Worm (Caenorhabditis elegans): Measurements from ENCODE around the gene C27F2.6.

Gene C27F2.6

DNA sequence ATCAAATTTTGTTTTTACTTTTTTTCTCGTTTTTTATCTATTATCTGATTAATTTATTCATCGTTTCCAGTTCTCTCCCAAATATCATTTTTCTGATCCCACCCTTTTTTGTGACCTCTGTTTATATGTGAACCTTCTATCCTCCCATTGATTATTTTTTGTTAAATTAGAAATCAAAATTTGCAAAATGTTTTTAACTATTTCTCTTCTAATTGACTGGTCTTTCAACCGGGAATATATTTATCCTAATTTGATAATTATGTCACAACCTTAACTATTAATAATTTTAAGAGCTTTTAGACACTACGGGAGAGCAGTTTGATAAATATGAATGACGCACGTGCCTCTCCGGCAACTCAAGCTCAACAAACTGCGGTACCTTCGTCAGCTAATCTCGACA, 36.1 kb downstream of the C27F2.6 start, which contains the start of gene ntl-9:
TSS of gene ntl-9 (plus strand) at position 301 of the 400 bp plus-strand sequence.
- no peak for TF ChIP-seq T20F7.1 (GFP tag; optimal IDR thresholded peaks at IDR 0.05)
- no peak for TF ChIP-seq mxl-2 (GFP tag; conservative IDR thresholded peaks at IDR 0.05)
- no peak for TF ChIP-seq lin-38 (GFP tag; IDR thresholded peaks at IDR 0.05)
- TF ChIP-seq duxl-1 (tag; optimal IDR thresholded peaks at IDR 0.05; ENCODE audit: poor library complexity): no peak
- TF ChIP-seq aly-2 (tag; optimal IDR thresholded peaks at IDR 0.05): no peak
- no peak for TF ChIP-seq nhr-102 (tag; optimal IDR thresholded peaks at IDR 0.05)
- TF ChIP-seq unc-130 (GFP tag; optimal IDR thresholded peaks at IDR 0.05): no peak
- TF ChIP-seq pqm-1 (tag; optimal IDR thresholded peaks at IDR 0.05): no peak
- no peak for TF ChIP-seq zip-11 (GFP tag; IDR thresholded peaks at IDR 0.05)
- no peak for TF ChIP-seq zfp-2 (tag; optimal IDR thresholded peaks at IDR 0.05)
- no peak for TF ChIP-seq hmg-1.1 (GFP tag; IDR thresholded peaks at IDR 0.05)
- TF ChIP-seq nhr-76 (tag; optimal IDR thresholded peaks at IDR 0.05): no peak
- no peak for TF ChIP-seq sdz-12 (GFP tag; optimal IDR thresholded peaks at IDR 0.05)
- TF ChIP-seq ama-1 (optimal IDR thresholded peaks at IDR 0.05): no peak
- TF ChIP-seq jun-1 (tag; optimal IDR thresholded peaks at IDR 0.05): no peak
- no peak for TF ChIP-seq nhr-6 (tag; optimal IDR thresholded peaks at IDR 0.05)
- TF ChIP-seq snpc-1.2 (GFP tag; IDR thresholded peaks at IDR 0.05): no peak
- TF ChIP-seq daf-16 (GFP tag; optimal IDR thresholded peaks at IDR 0.05): no peak
- TF ChIP-seq daf-16 (tag; optimal IDR thresholded peaks at IDR 0.05): no peak

ce11 chrIII:4939267-4939666, 41.0 kb downstream of the C27F2.6 start, which contains the start of gene rpb-2:
Gene rpb-2 (plus strand): TSS chrIII:4939567.
- TF ChIP-seq snpc-4 (tag; optimal IDR thresholded peaks at IDR 0.05) (no peak), nhr-77 (tag; optimal IDR thresholded peaks at IDR 0.05) (no peak), unc-130 (GFP tag; optimal IDR thresholded peaks at IDR 0.05) (no peak), Y5F2A.4 (GFP tag; optimal IDR thresholded peaks at IDR 0.05) (no peak)

DNA sequence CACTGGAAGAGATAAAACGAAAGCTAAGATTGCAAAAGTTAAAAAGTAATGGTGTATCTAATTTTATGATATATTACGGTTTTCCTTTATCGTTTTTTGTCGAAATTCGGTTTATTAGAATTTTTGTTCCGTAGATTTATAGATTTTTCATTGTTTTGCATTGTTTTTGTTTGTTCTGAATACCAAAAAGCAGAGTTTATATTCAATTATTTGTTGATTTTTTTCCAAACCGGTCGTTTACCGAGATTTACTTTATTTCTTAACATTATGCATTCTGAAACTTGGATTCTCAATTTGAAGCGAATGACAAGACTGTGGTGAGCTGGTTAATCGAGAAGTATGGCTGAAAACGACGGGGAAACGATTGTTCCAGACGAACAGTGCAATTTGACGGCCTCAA, 43.2 kb downstream of the C27F2.6 start, which contains the start of gene fsn-1:
TSS of gene fsn-1 (plus strand) at position 301 of the 400 bp plus-strand sequence.
- TF ChIP-seq aly-2 (tag; optimal IDR thresholded peaks at IDR 0.05): no peak
- TF ChIP-seq skn-1 (tag; optimal IDR thresholded peaks at IDR 0.05): no peak
- TF ChIP-seq F10B5.3 (tag; optimal IDR thresholded peaks at IDR 0.05): no peak
- no peak for TF ChIP-seq dpl-1 (GFP tag; optimal IDR thresholded peaks at IDR 0.05)
- no peak for TF ChIP-seq egl-43 (GFP tag; IDR thresholded peaks at IDR 0.05)
- TF ChIP-seq aha-1 (tag): peak; percentile 72
- no peak for TF ChIP-seq D1046.2 (GFP tag; IDR thresholded peaks at IDR 0.05)

DNA sequence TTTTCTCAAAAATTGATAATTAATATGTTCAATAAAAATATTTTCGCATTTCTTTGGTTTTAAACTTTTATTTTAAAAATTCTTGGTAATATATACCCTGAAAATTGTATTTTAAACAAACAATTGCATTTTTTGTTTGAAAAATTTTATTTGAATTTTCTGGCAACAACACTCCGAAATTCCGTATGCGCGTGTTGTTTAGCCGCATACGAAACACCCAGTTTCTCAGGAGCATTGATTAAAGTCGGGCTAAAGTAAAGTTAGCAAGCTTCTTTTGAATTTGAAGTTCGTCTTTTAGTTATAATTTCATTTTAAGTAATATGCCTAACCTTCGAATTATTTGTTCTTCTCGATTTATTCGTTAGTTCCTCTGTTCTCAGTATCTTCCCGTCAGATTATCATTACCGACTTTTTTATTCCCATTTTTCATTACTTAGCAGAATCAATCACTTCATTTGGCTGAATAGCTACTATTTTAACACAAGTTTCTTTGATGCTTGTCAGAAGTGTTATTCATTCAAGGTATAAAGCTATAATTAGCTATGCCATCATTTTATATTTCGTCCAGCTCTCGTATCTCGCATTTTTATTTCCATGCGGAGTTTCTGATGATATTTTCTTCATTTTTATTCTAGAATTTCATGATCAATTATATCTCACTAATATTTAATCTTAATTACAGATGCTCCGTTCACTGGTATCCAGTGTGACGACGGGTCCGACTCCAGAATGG, 45.2 kb downstream of the C27F2.6 start, which contains the start of gene mrps-18C:
TSS of gene mrps-18C (plus strand) at position 683 of the 733 bp plus-strand sequence.
- TF ChIP-seq hif-1 (tag; optimal IDR thresholded peaks at IDR 0.05) (no peak), aha-1 (tag) (peak; percentile 73), mes-2 (tag; optimal IDR thresholded peaks at IDR 0.05; ENCODE audit: poor library complexity, severe bottlenecking) (peak; percentile 59), lsy-2 (tag; optimal IDR thresholded peaks at IDR 0.05) (peak in 1 of 2 experiments; percentile 52), ztf-7 (tag; optimal IDR thresholded peaks at IDR 0.05) (no peak), aly-2 (tag; optimal IDR thresholded peaks at IDR 0.05) (no peak), pha-4 (GFP tag; IDR thresholded peaks at IDR 0.05) (no peak), pha-4 (tag; optimal IDR thresholded peaks at IDR 0.05) (no peak), dpl-1 (GFP tag; optimal IDR thresholded peaks at IDR 0.05) (peak; percentile 40), Y48G9A.11 (GFP tag; IDR thresholded peaks at IDR 0.05) (peak; percentile 60; the same call in 1 of the 2 replicates), daf-19 (GFP tag; conservative IDR thresholded peaks at IDR 0.05) (no peak), T20F7.1 (GFP tag; optimal IDR thresholded peaks at IDR 0.05) (peak; percentile 93), madf-9 (GFP tag; conservative IDR thresholded peaks at IDR 0.05) (no peak), F26F4.8 (GFP tag; conservative IDR thresholded peaks at IDR 0.05) (no peak), snpc-1.2 (GFP tag; IDR thresholded peaks at IDR 0.05) (no peak), hlh-11 (tag; optimal IDR thresholded peaks at IDR 0.05) (no peak), tag-97 (GFP tag; IDR thresholded peaks at IDR 0.05) (no peak), unc-62 (GFP tag; optimal IDR thresholded peaks at IDR 0.05 in 1 of 2) (peak in 1 of 2 experiments; percentile 28), unc-62 (tag; optimal IDR thresholded peaks at IDR 0.05) (no peak), zag-1 (tag; optimal IDR thresholded peaks at IDR 0.05) (no peak)
